Fruit fly (Drosophila melanogaster) whole organism, embryonic: ENCODE measurements around the gene CG32225.
A peak's percentile ranks its signal among the peaks of the same experiment; 100 is the strongest.

Experiments
- Atf6 ChIP-seq: fragments of 200-800 bp; sonication (Bioruptor generic); IDR thresholded peaks from 2 replicates; pipeline ENCODE4 v1.3.6; 2022; ENCODE audit warnings: missing biosample characterization, missing genetic modification characterization
- BEAF-32 ChIP-seq: fragments of 200-800 bp; sonication (Bioruptor generic); optimal IDR thresholded peaks from 3 replicates; lab custom pipeline; 2017; ENCODE audit warnings: missing biosample characterization, missing genetic modification characterization, mild to moderate bottlenecking, moderate library complexity, missing genetic modification reagents
- C15 ChIP-seq: fragments of 200-800 bp; sonication (Bioruptor generic); IDR thresholded peaks from 3 replicates; pipeline ENCODE4 v1.3.6; 2022; ENCODE audit warnings: missing biosample characterization, missing genetic modification characterization
- CG11456 ChIP-seq: fragments of 200-800 bp; sonication (Bioruptor generic); IDR thresholded peaks from 3 replicates; pipeline ENCODE4 v1.3.6; 2022; ENCODE audit warnings: missing biosample characterization, missing genetic modification characterization
- CG12104 ChIP-seq: fragments of 200-800 bp; sonication (Bioruptor generic); optimal IDR thresholded peaks from 3 replicates; lab custom pipeline; 2016; ENCODE audit warnings: missing biosample characterization, missing genetic modification characterization
- CG14050 ChIP-seq: fragments of 200-800 bp; sonication (Bioruptor generic); IDR thresholded peaks from 3 replicates; pipeline ENCODE4 v1.3.6; 2022; ENCODE audit warnings: missing biosample characterization, missing genetic modification characterization
- CG14667 ChIP-seq: fragments of 200-800 bp; sonication (Bioruptor generic); IDR thresholded peaks from 2 replicates; pipeline ENCODE4 v1.3.6; 2022; ENCODE audit warnings: missing biosample characterization, missing genetic modification characterization
- CG16813 ChIP-seq: fragments of 200-800 bp; sonication (Bioruptor generic); IDR thresholded peaks from 3 replicates; pipeline ENCODE4 v1.3.6; 2022; ENCODE audit warnings: missing biosample characterization, missing genetic modification characterization; ENCODE audit not compliant: partially characterized antibody
- CG17328 ChIP-seq: fragments of 200-800 bp; sonication (Bioruptor generic); IDR thresholded peaks from 2 replicates; pipeline ENCODE4 v1.3.6; 2022; ENCODE audit warnings: missing biosample characterization, missing genetic modification characterization
- CG17361 ChIP-seq: fragments of 200-800 bp; sonication (Bioruptor generic); IDR thresholded peaks from 3 replicates; pipeline ENCODE4 v1.3.6; 2022; ENCODE audit warnings: missing biosample characterization, missing genetic modification characterization
- CG1792 ChIP-seq: fragments of 200-800 bp; sonication (Bioruptor generic); optimal IDR thresholded peaks from 2 replicates; lab custom pipeline; 2016; ENCODE audit warnings: missing biosample characterization, missing genetic modification characterization
- CG33557 ChIP-seq: fragments of 200-800 bp; sonication (Bioruptor generic); optimal IDR thresholded peaks from 2 replicates; lab custom pipeline; 2019; ENCODE audit warnings: missing biosample characterization, mild to moderate bottlenecking, missing genetic modification characterization, moderate library complexity
- CG3838 ChIP-seq: fragments of 200-800 bp; sonication (Bioruptor generic); optimal IDR thresholded peaks from 3 replicates; lab custom pipeline; 2016; ENCODE audit warnings: missing biosample characterization, missing genetic modification characterization
- CG42726 ChIP-seq: fragments of 200-800 bp; sonication (Bioruptor generic); IDR thresholded peaks from 2 replicates; pipeline ENCODE4 v1.3.6; 2022; ENCODE audit warnings: missing biosample characterization, missing genetic modification characterization; ENCODE audit not compliant: partially characterized antibody
- CG4328 ChIP-seq: fragments of 200-800 bp; sonication (Bioruptor generic); optimal IDR thresholded peaks from 3 replicates; lab custom pipeline; 2017; ENCODE audit warnings: missing biosample characterization, missing genetic modification reagents, missing genetic modification characterization
- CG4707 ChIP-seq: fragments of 200-800 bp; sonication (Bioruptor generic); optimal IDR thresholded peaks from 2 replicates; lab custom pipeline; 2018; ENCODE audit warnings: missing biosample characterization, mild to moderate bottlenecking, missing genetic modification characterization, moderate library complexity
- CG6765 ChIP-seq: fragments of 200-800 bp; sonication (Bioruptor generic); optimal IDR thresholded peaks from 3 replicates; lab custom pipeline; 2017; ENCODE audit warnings: missing biosample characterization, mild to moderate bottlenecking, missing genetic modification characterization
- CG7556 ChIP-seq: fragments of 200-800 bp; sonication (Bioruptor generic); optimal IDR thresholded peaks from 2 replicates; lab custom pipeline; 2017; ENCODE audit warnings: missing biosample characterization, mild to moderate bottlenecking, missing genetic modification characterization
- CG9932 ChIP-seq: fragments of 200-800 bp; sonication (Bioruptor generic); IDR thresholded peaks from 2 replicates; pipeline ENCODE4 v1.3.6; 2022; ENCODE audit warnings: missing biosample characterization, missing genetic modification characterization
- CkIIα-i1 ChIP-seq: fragments of 200-800 bp; sonication (Bioruptor generic); IDR thresholded peaks from 2 replicates; pipeline ENCODE4 v1.3.6; 2022; ENCODE audit warnings: missing biosample characterization, missing genetic modification characterization
- D19B ChIP-seq: fragments of 200-800 bp; sonication (Bioruptor generic); optimal IDR thresholded peaks from 2 replicates; lab custom pipeline; 2017; ENCODE audit warnings: missing biosample characterization, mild to moderate bottlenecking, missing genetic modification characterization
- Dad ChIP-seq: fragments of 200-800 bp; sonication (Bioruptor generic); optimal IDR thresholded peaks from 3 replicates; lab custom pipeline; 2016; ENCODE audit warnings: missing biosample characterization, missing genetic modification characterization
- Dip3 ChIP-seq: fragments of 200-800 bp; sonication (Bioruptor generic); optimal IDR thresholded peaks from 3 replicates; lab custom pipeline; 2016; ENCODE audit warnings: missing biosample characterization, missing genetic modification characterization
- Hey ChIP-seq: fragments of 200-800 bp; sonication (Bioruptor generic); optimal IDR thresholded peaks from 3 replicates; lab custom pipeline; 2018; ENCODE audit warnings: missing biosample characterization, mild to moderate bottlenecking, missing genetic modification characterization
- Hr3 ChIP-seq: fragments of 200-800 bp; sonication (Bioruptor generic); optimal IDR thresholded peaks from 3 replicates; lab custom pipeline; 2016; ENCODE audit warnings: missing biosample characterization, missing genetic modification characterization
- Neu2 ChIP-seq: fragments of 200-800 bp; sonication (Bioruptor generic); optimal IDR thresholded peaks from 3 replicates; lab custom pipeline; 2016; ENCODE audit warnings: missing biosample characterization, missing genetic modification characterization, borderline replicate concordance
- Scr ChIP-seq: fragments of 200-800 bp; sonication (Bioruptor generic); IDR thresholded peaks from 2 replicates; pipeline ENCODE4 v1.3.6; 2022; ENCODE audit warnings: missing biosample characterization, missing genetic modification characterization; ENCODE audit not compliant: partially characterized antibody
- amos ChIP-seq: fragments of 200-800 bp; sonication (Bioruptor generic); IDR thresholded peaks from 2 replicates; pipeline ENCODE4 v1.3.6; 2022; ENCODE audit warnings: missing biosample characterization, missing genetic modification characterization; ENCODE audit not compliant: partially characterized antibody
- ara ChIP-seq: fragments of 200-800 bp; sonication (Bioruptor generic); IDR thresholded peaks from 2 replicates; pipeline ENCODE4 v1.3.6; 2022; ENCODE audit warnings: missing biosample characterization, missing genetic modification characterization
- bab2 ChIP-seq: fragments of 200-800 bp; sonication (Bioruptor generic); optimal IDR thresholded peaks from 2 replicates; lab custom pipeline; 2016; ENCODE audit warnings: missing biosample characterization, missing genetic modification characterization
- bbx ChIP-seq: fragments of 200-800 bp; sonication (Bioruptor generic); IDR thresholded peaks from 2 replicates; pipeline ENCODE4 v1.3.6; 2022; ENCODE audit warnings: missing biosample characterization, missing genetic modification characterization; ENCODE audit not compliant: partially characterized antibody
- bcd ChIP-seq: fragments of 200-800 bp; sonication (Bioruptor generic); optimal IDR thresholded peaks from 2 replicates; lab custom pipeline; 2017; ENCODE audit warnings: missing biosample characterization, mild to moderate bottlenecking, missing genetic modification characterization
- bigmax ChIP-seq: fragments of 200-800 bp; sonication (Bioruptor generic); optimal IDR thresholded peaks from 2 replicates; lab custom pipeline; 2018; ENCODE audit warnings: missing biosample characterization, mild to moderate bottlenecking, missing genetic modification characterization
- en ChIP-seq: fragments of 200-800 bp; sonication (Bioruptor generic); optimal IDR thresholded peaks from 2 replicates; lab custom pipeline; 2016; ENCODE audit warnings: missing biosample characterization, missing genetic modification characterization
- fd102C ChIP-seq: fragments of 200-800 bp; sonication (Bioruptor generic); optimal IDR thresholded peaks from 2 replicates; lab custom pipeline; 2018; ENCODE audit warnings: missing biosample characterization, mild to moderate bottlenecking, missing genetic modification characterization, moderate library complexity
- gro ChIP-seq: fragments of 200-800 bp; sonication (Bioruptor generic); optimal IDR thresholded peaks from 2 replicates; lab custom pipeline; 2016; ENCODE audit warnings: missing biosample characterization, missing genetic modification characterization
- knrl ChIP-seq: fragments of 200-800 bp; sonication (Bioruptor generic); IDR thresholded peaks from 3 replicates; pipeline ENCODE4 v1.3.6; 2022; ENCODE audit warnings: missing biosample characterization, missing genetic modification characterization; ENCODE audit not compliant: partially characterized antibody
- peb ChIP-seq: fragments of 200-800 bp; sonication (Bioruptor generic); IDR thresholded peaks from 2 replicates; pipeline ENCODE4 v1.3.6; 2022; ENCODE audit warnings: missing biosample characterization, missing genetic modification characterization
- pnt ChIP-seq: fragments of 200-800 bp; sonication (Bioruptor generic); optimal IDR thresholded peaks from 3 replicates; lab custom pipeline; 2016; ENCODE audit warnings: missing biosample characterization, missing genetic modification characterization
- prd ChIP-seq, 3 experiments: fragments of >200 bp in 2 of 3; fragments of 200-800 bp in 1 of 3; sonication (Bioruptor generic) in 1 of 3; optimal IDR thresholded peaks in 2 of 3; IDR thresholded peaks in 1 of 3; 2 replicates in 2 of 3; 3 replicates in 1 of 3; pipeline versions ENCODE4 v1.3.6 to Lab custom; 2017 to 2022; ENCODE audit warnings: missing biosample characterization in 1 of 3, missing genetic modification characterization in 1 of 3
- rib ChIP-seq: fragments of 200-800 bp; sonication (Bioruptor generic); IDR thresholded peaks from 2 replicates; pipeline ENCODE4 v1.3.6; 2022; ENCODE audit warnings: missing biosample characterization, missing genetic modification characterization
- sd ChIP-seq: fragments of 200-800 bp; sonication (Bioruptor generic); optimal IDR thresholded peaks from 3 replicates; lab custom pipeline; 2018; ENCODE audit warnings: missing biosample characterization, mild to moderate bottlenecking, missing genetic modification characterization, moderate library complexity
- stwl ChIP-seq: fragments of 200-800 bp; sonication (Bioruptor generic); optimal IDR thresholded peaks from 3 replicates; lab custom pipeline; 2018; ENCODE audit warnings: missing biosample characterization, mild to moderate bottlenecking, missing genetic modification characterization, moderate library complexity
- yki ChIP-seq: fragments of >200 bp; optimal IDR thresholded peaks from 3 replicates; lab custom pipeline; 2018

Gene CG32225

dm6 chr3L:20320044-20320443, 14.0 kb upstream of the CG32225 start (continued):
- no peak for TF ChIP-seq pnt (GFP tag; lab: Kevin White, UChicago)
- TF ChIP-seq bigmax, result no peak
- no peak for TF ChIP-seq rib (GFP tag; lab: Robert Waterston, UW)
- no peak for TF ChIP-seq CG4328 (GFP tag; lab: Kevin White, UChicago)
- no peak for TF ChIP-seq gro (GFP tag; lab: Kevin White, UChicago)
- no peak for TF ChIP-seq CG4707
- no peak for TF ChIP-seq CG6765 (GFP tag; lab: Kevin White, UChicago)
- no peak for TF ChIP-seq peb (GFP tag; lab: Robert Waterston, UW)
- TF ChIP-seq Neu2 (GFP tag; lab: Kevin White, UChicago), result no peak
- no peak for TF ChIP-seq Scr (GFP tag; lab: Robert Waterston, UW)
- no peak for TF ChIP-seq Dip3 (GFP tag; lab: Kevin White, UChicago)
- no peak for TF ChIP-seq CG12104 (GFP tag; lab: Kevin White, UChicago)
- no peak for TF ChIP-seq C15
- TF ChIP-seq CG7556, result no peak
- TF ChIP-seq prd (optimal IDR thresholded peaks at IDR 0.05; lab: Kevin White, UChicago), result no peak
- TF ChIP-seq prd (GFP tag; IDR thresholded peaks at IDR 0.05; lab: Robert Waterston, UW), result no peak
- no peak for TF ChIP-seq Dad (GFP tag; lab: Kevin White, UChicago)
- peak; percentile 57 for TF ChIP-seq amos
- TF ChIP-seq Hr3 (GFP tag; lab: Kevin White, UChicago), result no peak
- peak; percentile 52 for TF ChIP-seq BEAF-32
- TF ChIP-seq sd (tag; lab: Kevin White, UChicago), result no peak
- TF ChIP-seq bcd, result no peak
- TF ChIP-seq Atf6 (GFP tag; lab: Robert Waterston, UW), result no peak
- TF ChIP-seq CG11456 (GFP tag; lab: Robert Waterston, UW), result peak; percentile 42; the same call in 1 of the 3 replicates
- TF ChIP-seq CG16813, result peak; percentile 53
- no peak for TF ChIP-seq CG17361 (GFP tag; lab: Robert Waterston, UW)
- no peak for TF ChIP-seq CG14050 (GFP tag; lab: Robert Waterston, UW)
- TF ChIP-seq CG14667 (GFP tag; lab: Robert Waterston, UW), result no peak
- no peak for TF ChIP-seq CG33557 (GFP tag; lab: Kevin White, UChicago)
- no peak for TF ChIP-seq en
- no peak for TF ChIP-seq CG1792 (GFP tag; lab: Kevin White, UChicago)
- 0 out of 2 replicates have a peak, but pooled peaks have one; percentile 14 for TF ChIP-seq CG9932
- no peak for TF ChIP-seq ara
- peak; percentile 12 for TF ChIP-seq stwl (tag; lab: Kevin White, UChicago)
- peak; percentile 49; the same call in 1 of the 3 replicates for TF ChIP-seq knrl (GFP tag; lab: Robert Waterston, UW)
- TF ChIP-seq Hey, result no peak
- TF ChIP-seq yki (lab: Kevin White, UChicago), result no peak
- TF ChIP-seq fd102C (GFP tag; lab: Kevin White, UChicago), result no peak
- TF ChIP-seq bbx (GFP tag; lab: Robert Waterston, UW), result peak; percentile 43; the same call in 1 of the 2 replicates
- TF ChIP-seq CG42726 (GFP tag; lab: Robert Waterston, UW), result no peak
- TF ChIP-seq CG17328, result no peak
- no peak for TF ChIP-seq D19B (GFP tag; lab: Kevin White, UChicago)
- no peak for TF ChIP-seq bab2 (GFP tag; lab: Kevin White, UChicago)
- TF ChIP-seq CkIIα-i1 (GFP tag; lab: Robert Waterston, UW), result no peak
- no peak for TF ChIP-seq CG3838 (GFP tag; lab: Kevin White, UChicago)
